Fruit fly (Drosophila melanogaster): ENCODE results near the gene Neb-cGP.

DNA sequence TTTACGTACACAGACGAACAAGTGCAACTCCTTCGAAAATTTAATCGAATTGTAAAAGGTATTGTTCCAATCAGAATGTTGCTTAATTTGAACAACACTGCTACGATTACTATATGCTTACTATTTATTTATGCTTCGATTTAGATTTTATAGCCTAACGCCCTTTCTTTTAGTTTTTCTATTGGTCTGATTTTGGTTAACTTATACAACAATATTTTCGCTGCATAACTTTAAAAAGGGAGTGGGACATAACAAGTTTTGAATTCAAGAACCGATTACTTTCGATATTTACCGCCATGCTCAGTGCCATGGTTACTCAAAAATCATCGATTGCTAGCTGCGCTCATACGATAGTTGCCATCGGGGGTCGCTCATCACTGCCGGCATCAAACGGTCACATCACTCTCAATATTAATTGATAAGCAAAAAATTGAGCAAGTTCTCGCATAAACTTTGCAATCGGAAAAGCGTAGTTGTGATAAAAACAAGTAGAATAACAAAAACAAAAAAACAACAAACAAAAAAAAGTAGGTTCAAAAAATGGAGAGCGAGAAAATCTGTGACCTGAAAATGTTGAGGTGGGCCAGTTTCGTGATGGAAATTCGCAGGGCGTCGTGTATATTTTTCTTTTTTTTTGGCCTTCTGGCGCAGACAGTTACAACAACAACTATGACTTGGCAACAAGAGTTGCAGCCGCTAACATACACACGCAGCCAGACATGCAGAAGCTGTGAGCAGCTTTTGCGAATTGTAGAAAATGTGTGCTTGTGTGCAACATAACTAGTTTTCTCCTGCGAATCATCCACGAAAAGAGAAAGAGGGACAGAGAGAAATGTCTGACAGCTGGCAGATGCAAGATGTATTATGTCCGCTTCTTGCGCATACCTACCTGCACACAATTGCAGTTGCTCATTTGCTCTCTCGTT lies 18.2 kb downstream of the Neb-cGP start, which contains the start of the genes CG2887 and PPP4R2r:
- TF ChIP-seq CG8301 (tag; optimal IDR thresholded peaks at IDR 0.05) (peak; percentile 12), fd96Ca (GFP tag; IDR thresholded peaks at IDR 0.05) (no peak), CG15710 (tag; optimal IDR thresholded peaks at IDR 0.05) (no peak), gl (tag; optimal IDR thresholded peaks at IDR 0.05) (no peak), CG34367 (tag; optimal IDR thresholded peaks at IDR 0.05) (no peak)

Data from whole organism, pupa.